Fruit fly (Drosophila melanogaster): ENCODE measurements around the gene dnk.

dnk gene

DNA sequence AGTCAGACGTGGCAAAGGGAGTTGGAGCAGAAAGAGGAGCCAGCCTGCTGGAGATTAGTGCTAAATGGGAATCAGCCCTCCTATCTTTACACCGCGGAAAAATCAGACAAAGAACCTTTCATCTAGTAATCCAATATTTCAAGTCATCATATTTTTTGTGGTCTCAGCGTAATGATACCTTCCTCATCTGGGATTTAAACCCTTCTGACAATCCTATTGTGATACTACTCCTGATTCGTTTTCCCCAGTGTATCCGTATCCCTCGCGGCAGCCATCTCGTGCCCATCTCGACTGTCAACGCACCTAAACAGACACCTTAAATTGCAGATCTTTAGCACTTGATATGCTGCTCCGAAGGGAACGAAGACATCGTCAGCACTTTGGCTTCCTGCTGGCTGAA is 17.6 kb downstream of the dnk start (continued):
- no peak for TF ChIP-seq CG14860 (GFP tag; IDR thresholded peaks at IDR 0.05; ENCODE audit: partially characterized antibody)
- peak; percentile 7; the same call in 1 of the 2 replicates for TF ChIP-seq vvl (GFP tag; IDR thresholded peaks at IDR 0.05)
- TF ChIP-seq Deaf1 (tag; optimal IDR thresholded peaks at IDR 0.05) = no peak
- TF ChIP-seq zfh1 (GFP tag; IDR thresholded peaks at IDR 0.05) = 0 out of 3 replicates have a peak, but pooled peaks have one; percentile 7
- no peak for TF ChIP-seq ap (GFP tag; IDR thresholded peaks at IDR 0.05)

DNA sequence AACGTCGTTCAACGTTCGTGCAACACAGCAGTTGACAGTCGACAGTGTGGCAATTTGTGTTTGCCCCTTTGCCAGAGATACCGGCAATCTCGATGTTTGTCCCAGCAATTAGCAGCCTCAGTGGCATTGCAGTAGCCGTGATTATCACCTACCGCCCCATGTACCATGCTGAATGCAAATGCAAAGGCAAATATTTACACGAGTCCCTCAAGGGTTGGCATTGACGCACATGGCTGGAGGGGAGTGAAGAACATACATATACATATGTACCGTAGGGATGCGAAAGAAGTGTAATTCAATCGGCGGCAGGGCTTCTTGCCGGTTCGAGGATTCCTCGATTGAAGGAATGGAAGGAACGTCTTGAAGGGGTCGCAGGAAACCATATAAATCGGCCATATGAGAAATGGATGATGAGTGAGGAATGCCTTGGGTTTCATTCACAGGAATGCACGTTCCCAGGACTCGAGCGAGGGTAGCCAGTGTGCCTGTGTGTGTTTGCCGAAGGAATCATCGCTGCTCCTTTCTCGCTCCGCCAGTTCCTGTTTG is 19.2 kb downstream of the dnk start:
- TF ChIP-seq Oli (tag; optimal IDR thresholded peaks at IDR 0.05) (no peak), D19A (tag; optimal IDR thresholded peaks at IDR 0.05) (no peak), crol (GFP tag; IDR thresholded peaks at IDR 0.05) (peak; percentile 22; the same call in 1 of the 2 replicates), tll (GFP tag; optimal IDR thresholded peaks at IDR 0.05) (peak in 1 of 2 experiments; percentile 82), ranshi (GFP tag; IDR thresholded peaks at IDR 0.05) (no peak), YL-1 (GFP tag; optimal IDR thresholded peaks at IDR 0.05) (no peak), CG17328 (GFP tag; IDR thresholded peaks at IDR 0.05) (no peak), CG8765 (GFP tag; IDR thresholded peaks at IDR 0.05) (no peak), shn (GFP tag; optimal IDR thresholded peaks at IDR 0.05) (no peak), CG11504 (tag; optimal IDR thresholded peaks at IDR 0.05) (peak; percentile 9), ATbp (GFP tag; optimal IDR thresholded peaks at IDR 0.05) (peak; percentile 39), CG1024 (GFP tag; IDR thresholded peaks at IDR 0.05) (no peak), Hr78 (GFP tag; optimal IDR thresholded peaks at IDR 0.05) (peak in 1 of 2 experiments; percentile 6), exex (tag; optimal IDR thresholded peaks at IDR 0.05) (no peak), mirr (GFP tag; optimal IDR thresholded peaks at IDR 0.05) (no peak), HmgD (GFP tag; optimal IDR thresholded peaks at IDR 0.05) (no peak), D (optimal IDR thresholded peaks at IDR 0.05) (peak; percentile 62), D (GFP tag; optimal IDR thresholded peaks at IDR 0.05) (no peak), B-H1 (GFP tag; IDR thresholded peaks at IDR 0.05) (no peak), CG10431 (GFP tag; optimal IDR thresholded peaks at IDR 0.05) (peak; percentile 4), CG2889 (GFP tag; IDR thresholded peaks at IDR 0.05) (no peak), Dref (GFP tag; IDR thresholded peaks at IDR 0.05) (no peak), ash1 (GFP tag; optimal IDR thresholded peaks at IDR 0.05) (no peak), sisA (GFP tag; IDR thresholded peaks at IDR 0.05) (no peak), CG33213 (GFP tag; optimal IDR thresholded peaks at IDR 0.05) (no peak), al (GFP tag; IDR thresholded peaks at IDR 0.05) (no peak), Hr51 (GFP tag; optimal IDR thresholded peaks at IDR 0.05) (no peak), da (GFP tag; optimal IDR thresholded peaks at IDR 0.05) (no peak), crp (GFP tag; optimal IDR thresholded peaks at IDR 0.05) (no peak), CG5180 (GFP tag; optimal IDR thresholded peaks at IDR 0.05) (peak; percentile 19), CG9437 (GFP tag; optimal IDR thresholded peaks at IDR 0.05) (no peak), Ets65A (GFP tag) (no peak), Bdp1 (GFP tag; optimal IDR thresholded peaks at IDR 0.05) (no peak), CG10209 (GFP tag; optimal IDR thresholded peaks at IDR 0.05) (no peak), CG8290 (GFP tag; optimal IDR thresholded peaks at IDR 0.05) (no peak), CG8290 (tag; optimal IDR thresholded peaks at IDR 0.05) (peak in 1 of 2 experiments; percentile 11), CG7987 (GFP tag; optimal IDR thresholded peaks at IDR 0.05) (no peak), nom (GFP tag; optimal IDR thresholded peaks at IDR 0.05) (peak; percentile 2), CG30403 (GFP tag; optimal IDR thresholded peaks at IDR 0.05) (no peak), cas (GFP tag; IDR thresholded peaks at IDR 0.05) (no peak), bcd (GFP tag; optimal IDR thresholded peaks at IDR 0.05) (no peak), Dad (GFP tag; optimal IDR thresholded peaks at IDR 0.05) (no peak), CG5953 (GFP tag; IDR thresholded peaks at IDR 0.05) (no peak), zen (tag; optimal IDR thresholded peaks at IDR 0.05) (no peak)

Data from whole organism, embryonic.